Worm (Caenorhabditis elegans): ENCODE results near the gene srx-50.

DNA sequence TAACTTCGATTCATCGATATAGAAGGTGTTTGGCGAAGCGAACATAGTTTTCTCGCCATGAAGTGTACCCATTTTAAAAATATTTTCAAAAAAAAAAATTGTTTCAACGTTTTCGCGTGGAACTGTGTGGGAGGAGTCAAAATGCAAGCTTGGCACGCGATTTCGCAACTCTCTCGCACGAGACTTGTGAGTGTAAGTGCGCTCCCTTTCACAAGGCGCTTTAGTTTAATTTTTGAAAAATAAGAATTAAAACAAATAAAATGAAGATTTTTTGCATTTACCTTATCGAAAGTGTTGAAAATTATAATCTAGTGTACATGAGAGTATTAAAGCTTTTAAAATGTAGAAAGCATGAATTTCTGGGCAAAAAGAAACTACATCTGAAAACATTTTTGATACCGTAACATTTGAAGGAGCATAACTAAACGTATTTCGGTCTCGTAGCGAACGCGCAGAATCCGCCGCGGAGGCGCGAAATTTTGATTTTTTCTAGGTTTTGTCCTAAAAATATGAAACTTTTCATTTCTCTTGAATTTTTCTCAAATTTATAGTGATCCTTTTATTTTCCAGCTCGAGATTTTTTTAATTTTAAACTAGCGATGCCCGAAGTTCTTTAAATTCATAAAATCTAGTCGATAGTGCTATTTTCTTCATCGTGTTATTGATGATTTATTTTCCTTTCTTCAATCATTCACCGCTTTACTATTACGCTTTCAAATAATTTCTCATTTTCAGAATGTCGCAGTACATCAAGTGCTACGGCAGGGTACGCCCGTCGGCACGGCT is 18.1 kb upstream of the srx-50 start, which contains the start of the genes cogc-2 and klp-18:
- TF ChIP-seq tab-1 (GFP tag; IDR thresholded peaks at IDR 0.05) = peak; percentile 80
- peak; percentile 73; the same call in 1 of the 2 replicates for TF ChIP-seq ztf-23 (GFP tag; IDR thresholded peaks at IDR 0.05)

Data from whole organism, midembryonic.